Fruit fly (Drosophila melanogaster): ENCODE measurements around the gene CG17075.

CG17075 gene

dm6 chr2L:285596-286023 lies 18.3 kb upstream of the CG17075 start (continued):
- no peak for TF ChIP-seq dan (GFP tag; IDR thresholded peaks at IDR 0.05)
- no peak for TF ChIP-seq dati (GFP tag; IDR thresholded peaks at IDR 0.05)
- no peak for TF ChIP-seq Mes4 (GFP tag; optimal IDR thresholded peaks at IDR 0.05)
- peak; percentile 70 for TF ChIP-seq CG18599 (GFP tag; optimal IDR thresholded peaks at IDR 0.05)
- peak; percentile 27 for TF ChIP-seq Hand (GFP tag; optimal IDR thresholded peaks at IDR 0.05)
- peak; percentile 9 for TF ChIP-seq vfl (GFP tag; optimal IDR thresholded peaks at IDR 0.05)
- no peak for TF ChIP-seq vnd (GFP tag; IDR thresholded peaks at IDR 0.05; ENCODE audit: partially characterized antibody)
- no peak for TF ChIP-seq cas (GFP tag; IDR thresholded peaks at IDR 0.05)
- no peak for TF ChIP-seq CG14667 (GFP tag; IDR thresholded peaks at IDR 0.05)
- TF ChIP-seq sug (tag; optimal IDR thresholded peaks at IDR 0.05) = peak; percentile 63
- 0 out of 2 replicates have a peak, but pooled peaks have one; percentile 41 for TF ChIP-seq gsb (GFP tag; IDR thresholded peaks at IDR 0.05)
- TF ChIP-seq pros (GFP tag; optimal IDR thresholded peaks at IDR 0.05) = no peak
- TF ChIP-seq seq (GFP tag; IDR thresholded peaks at IDR 0.05) = peak; percentile 62; the same call in 1 of the 2 replicates
- TF ChIP-seq CoRest (tag; optimal IDR thresholded peaks at IDR 0.05) = peak; percentile 64
- TF ChIP-seq CG18262 (tag; optimal IDR thresholded peaks at IDR 0.05) = peak; percentile 38
- TF ChIP-seq dmrt11E (tag; optimal IDR thresholded peaks at IDR 0.05) = peak; percentile 18
- TF ChIP-seq CG1233 (GFP tag; optimal IDR thresholded peaks at IDR 0.05) = peak; percentile 21
- peak; percentile 20 for TF ChIP-seq gcm2 (GFP tag; optimal IDR thresholded peaks at IDR 0.05)
- no peak for TF ChIP-seq CG17612 (GFP tag; IDR thresholded peaks at IDR 0.05)
- TF ChIP-seq Sox100B (GFP tag; optimal IDR thresholded peaks at IDR 0.05) = peak; percentile 30
- no peak for TF ChIP-seq tgo (GFP tag; IDR thresholded peaks at IDR 0.05)
- TF ChIP-seq D19A (tag; optimal IDR thresholded peaks at IDR 0.05) = peak; percentile 62
- peak; percentile 56; the same call in 1 of the 2 replicates for TF ChIP-seq Xrp1 (GFP tag; IDR thresholded peaks at IDR 0.05)
- no peak for TF ChIP-seq CG4360 (GFP tag; IDR thresholded peaks at IDR 0.05)
- peak; percentile 21; the same call in 1 of the 2 replicates for TF ChIP-seq CG14014 (GFP tag; IDR thresholded peaks at IDR 0.05)
- TF ChIP-seq Opbp (GFP tag; IDR thresholded peaks at IDR 0.05; ENCODE audit: partially characterized antibody) = peak; percentile 64; the same call in 2 of the 3 replicates
- TF ChIP-seq CG13775 (GFP tag; optimal IDR thresholded peaks at IDR 0.05) = peak; percentile 3
- TF ChIP-seq ro (GFP tag; IDR thresholded peaks at IDR 0.05) = no peak
- TF ChIP-seq YL-1 (GFP tag; optimal IDR thresholded peaks at IDR 0.05) = peak; percentile 63
- peak; percentile 69 for TF ChIP-seq CG2678 (tag; optimal IDR thresholded peaks at IDR 0.05)
- peak; percentile 65 for TF ChIP-seq CG6813 (GFP tag; optimal IDR thresholded peaks at IDR 0.05)
- peak; percentile 80 for TF ChIP-seq pzg (GFP tag; optimal IDR thresholded peaks at IDR 0.05)
- TF ChIP-seq CG7786 (GFP tag; optimal IDR thresholded peaks at IDR 0.05) = peak; percentile 29
- no peak for TF ChIP-seq Rx (GFP tag; IDR thresholded peaks at IDR 0.05)
- no peak for TF ChIP-seq CG15073 (GFP tag; optimal IDR thresholded peaks at IDR 0.05)
- TF ChIP-seq gt (GFP tag; IDR thresholded peaks at IDR 0.05) = no peak
- TF ChIP-seq nau (GFP tag; optimal IDR thresholded peaks at IDR 0.05) = no peak
- no peak for TF ChIP-seq salm (tag; optimal IDR thresholded peaks at IDR 0.05)
- TF ChIP-seq Hr51 (GFP tag; optimal IDR thresholded peaks at IDR 0.05) = peak; percentile 47 to 56
- no peak for TF ChIP-seq CG18764 (GFP tag; optimal IDR thresholded peaks at IDR 0.05)
- TF ChIP-seq CG5180 (GFP tag; optimal IDR thresholded peaks at IDR 0.05) = peak; percentile 69
- no peak for TF ChIP-seq Ssrp (tag; optimal IDR thresholded peaks at IDR 0.05)
- TF ChIP-seq knrl (GFP tag; IDR thresholded peaks at IDR 0.05; ENCODE audit: partially characterized antibody) = peak; percentile 26; the same call in 1 of the 3 replicates
- no peak for TF ChIP-seq ERR (GFP tag; optimal IDR thresholded peaks at IDR 0.05)
- TF ChIP-seq Xbp1 (GFP tag; optimal IDR thresholded peaks at IDR 0.05) = peak; percentile 29
- TF ChIP-seq zfh2 (GFP tag; optimal IDR thresholded peaks at IDR 0.05) = peak; percentile 47
- TF ChIP-seq CG6791 (GFP tag; IDR thresholded peaks at IDR 0.05; ENCODE audit: partially characterized antibody) = peak; percentile 57; the same call in 1 of the 3 replicates
- peak; percentile 54 for TF ChIP-seq NfI (GFP tag; optimal IDR thresholded peaks at IDR 0.05)
- TF ChIP-seq CG10565 (GFP tag; optimal IDR thresholded peaks at IDR 0.05) = no peak
- TF ChIP-seq CG16863 (GFP tag; optimal IDR thresholded peaks at IDR 0.05) = peak; percentile 34
